Fruit fly (Drosophila melanogaster): Measurements from ENCODE around the gene Apc2.

DNA sequence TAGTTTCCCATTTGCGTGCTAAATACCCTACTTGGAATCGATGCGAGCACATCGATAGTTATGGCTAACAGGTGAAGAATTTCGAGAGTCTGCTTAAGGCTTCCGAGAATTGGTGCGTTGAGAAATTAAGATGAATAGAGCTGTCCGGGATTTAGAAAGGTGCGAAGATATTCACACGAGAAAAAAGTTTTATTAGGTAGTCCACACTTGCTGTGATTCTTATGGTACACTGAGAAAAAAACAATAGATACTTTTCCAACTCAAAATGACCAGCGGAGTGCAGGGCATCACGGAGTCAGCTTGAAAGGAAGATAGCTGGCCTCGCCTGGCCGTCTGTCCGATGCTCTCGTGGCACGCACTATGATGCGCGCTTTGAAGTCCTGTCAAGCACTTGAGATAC is 19.2 kb upstream of the Apc2 start:
- TF ChIP-seq CG6854 (GFP tag; optimal IDR thresholded peaks at IDR 0.05) = no peak
- no peak for TF ChIP-seq CG2202 (tag; optimal IDR thresholded peaks at IDR 0.05)

Measured in whole organism, embryonic.